Worm (Caenorhabditis elegans) whole organism, early embryonic: ENCODE results near the gene ZK643.2.
A peak's percentile ranks its signal among the peaks of the same experiment; 100 is the strongest.

Experiments
- B0310.2 ChIP-seq: sonication (generic microtip); optimal IDR thresholded peaks from 2 replicates; lab custom pipeline; 2016; ENCODE audit warnings: mild to moderate bottlenecking, missing genetic modification characterization, missing compliant biosample characterization
- F13C5.2 ChIP-seq: sonication (generic microtip); optimal IDR thresholded peaks from 2 replicates; lab custom pipeline; 2017; ENCODE audit warnings: mild to moderate bottlenecking, missing genetic modification characterization, inconsistent platforms, missing compliant biosample characterization
- aly-1 ChIP-seq: sonication (generic microtip); optimal IDR thresholded peaks from 2 replicates; lab custom pipeline; 2016; ENCODE audit warnings: missing genetic modification characterization, missing compliant biosample characterization
- ama-1 ChIP-seq: fragments of 150-350 bp; optimal IDR thresholded peaks from 2 replicates; lab custom pipeline; 2014
- ceh-13 ChIP-seq: fragments of 200-800 bp; sonication (Bioruptor generic); optimal IDR thresholded peaks from 2 replicates; lab custom pipeline; 2018; ENCODE audit warnings: mild to moderate bottlenecking, missing genetic modification characterization, missing compliant biosample characterization
- ceh-36 ChIP-seq: sonication (generic microtip); optimal IDR thresholded peaks from 2 replicates; lab custom pipeline; 2016; ENCODE audit warnings: missing genetic modification characterization, inconsistent platforms, missing compliant biosample characterization
- ets-7 ChIP-seq: sonication (generic microtip); optimal IDR thresholded peaks from 2 replicates; lab custom pipeline; 2016; ENCODE audit warnings: missing genotype, missing genetic modification characterization, missing compliant biosample characterization
- flt-1 ChIP-seq: fragments of 200-800 bp; sonication (Bioruptor generic); IDR thresholded peaks from 2 replicates; pipeline ENCODE4 v1.3.6; 2022; ENCODE audit warnings: missing genetic modification characterization, missing compliant biosample characterization
- hmbx-1 ChIP-seq: sonication (generic microtip); optimal IDR thresholded peaks from 2 replicates; lab custom pipeline; 2016; ENCODE audit warnings: mild to moderate bottlenecking, missing genetic modification characterization, missing compliant biosample characterization
- hmg-4 ChIP-seq: fragments of 200-800 bp; sonication (Bioruptor generic); optimal IDR thresholded peaks from 2 replicates; lab custom pipeline; 2018; ENCODE audit warnings: mild to moderate bottlenecking, missing genetic modification characterization, missing compliant biosample characterization
- hnd-1 ChIP-seq: sonication (generic microtip); optimal IDR thresholded peaks from 2 replicates; lab custom pipeline; 2016; ENCODE audit warnings: missing genetic modification characterization, missing compliant biosample characterization
- pes-1 ChIP-seq: fragments of 200-800 bp; sonication (Bioruptor generic); IDR thresholded peaks from 2 replicates; pipeline ENCODE4 v1.3.6; 2022; ENCODE audit warnings: missing genetic modification reagents, missing genetic modification characterization, missing compliant biosample characterization
- scrt-1 ChIP-seq: fragments of 200-800 bp; sonication (Bioruptor generic); IDR thresholded peaks from 2 replicates; pipeline ENCODE4 v1.3.6; 2022; ENCODE audit warnings: missing genetic modification characterization, missing compliant biosample characterization
- sea-1 ChIP-seq: fragments of 200-800 bp; sonication (Bioruptor generic); conservative IDR thresholded peaks from 2 replicates; pipeline ENCODE4 v1.3.6; 2022; ENCODE audit warnings: missing genetic modification characterization, missing compliant biosample characterization
- tbx-11 ChIP-seq: fragments of 200-800 bp; sonication (Bioruptor generic); IDR thresholded peaks from 2 replicates; pipeline ENCODE4 v1.3.6; 2022; ENCODE audit warnings: missing genetic modification characterization, missing compliant biosample characterization
- tbx-37 ChIP-seq: fragments of 200-800 bp; sonication (Bioruptor generic); conservative IDR thresholded peaks from 2 replicates; pipeline ENCODE4 v1.3.6; 2022; ENCODE audit warnings: missing genetic modification reagents, missing genetic modification characterization, missing compliant biosample characterization
- tra-4 ChIP-seq: sonication (generic microtip); optimal IDR thresholded peaks from 2 replicates; lab custom pipeline; 2017; ENCODE audit warnings: missing genetic modification characterization, missing compliant biosample characterization

The ZK643.2 gene

DNA sequence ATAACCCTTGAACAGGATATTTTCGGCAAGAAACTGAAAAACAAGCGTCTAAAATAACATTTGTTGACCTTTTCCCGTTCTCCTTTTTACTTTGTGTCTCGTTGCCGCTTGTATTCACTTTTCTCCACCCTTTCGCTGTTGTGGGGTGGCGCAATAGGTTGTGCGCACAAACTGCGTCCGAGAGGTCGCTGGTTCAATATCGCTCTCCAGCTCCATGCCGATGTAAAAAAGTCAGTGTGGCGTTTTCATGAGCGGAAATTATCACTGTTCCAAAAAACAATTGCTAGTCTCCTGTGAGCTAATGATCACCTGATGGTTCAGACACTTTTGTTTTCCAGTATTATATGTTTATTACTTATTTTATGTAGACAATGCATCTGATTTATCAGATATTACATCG is 18.8 kb upstream of the ZK643.2 start:
- TF ChIP-seq pes-1 (GFP tag; lab: Robert Waterston, UW) (peak; percentile 93), aly-1 (peak; percentile 87), hnd-1 (tag; lab: Kevin White, UChicago) (peak; percentile 83), scrt-1 (GFP tag; lab: Robert Waterston, UW) (peak; percentile 93), ceh-36 (peak; percentile 90), flt-1 (GFP tag; lab: Robert Waterston, UW) (peak; percentile 88), tbx-11 (peak; percentile 92), B0310.2 (peak; percentile 84), ama-1 (lab: Kevin White, UChicago) (no peak), tbx-37 (GFP tag; lab: Robert Waterston, UW) (peak; percentile 91), F13C5.2 (peak; percentile 96), ets-7 (tag; lab: Kevin White, UChicago) (peak; percentile 90), hmg-4 (no peak), hmbx-1 (tag; lab: Kevin White, UChicago) (peak; percentile 73), ceh-13 (GFP tag; lab: Kevin White, UChicago) (peak; percentile 94), sea-1 (GFP tag; lab: Robert Waterston, UW) (peak; percentile 88), tra-4 (tag; lab: Kevin White, UChicago) (peak; percentile 81)

DNA sequence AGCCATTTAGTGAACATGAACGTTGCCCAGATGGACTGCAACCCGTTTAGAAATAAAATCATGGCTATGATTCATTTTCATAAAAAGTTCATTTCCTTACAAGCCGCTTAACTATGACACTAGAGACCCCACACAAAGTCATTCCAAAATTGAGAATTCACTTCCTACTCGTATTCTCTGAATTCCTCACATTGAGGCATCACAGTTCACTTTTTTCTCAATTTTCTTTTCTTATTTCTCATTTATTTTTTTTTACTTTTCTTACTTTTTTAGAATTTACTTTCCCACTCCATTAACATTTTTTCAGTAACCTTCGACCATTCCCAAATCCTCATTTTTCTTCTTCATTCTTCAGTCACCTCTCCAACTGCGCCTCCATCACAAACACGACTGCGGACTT is 12.0 kb upstream of the ZK643.2 start, which contains the start of gene dhrr-1:
Gene dhrr-1 (plus strand): TSS at position 301 of the 400 bp plus-strand sequence.
- no peak for TF ChIP-seq F13C5.2
- TF ChIP-seq B0310.2, result no peak
- no peak for TF ChIP-seq ets-7 (tag; lab: Kevin White, UChicago)
- TF ChIP-seq scrt-1 (GFP tag; lab: Robert Waterston, UW), result no peak
- TF ChIP-seq aly-1, result no peak
- TF ChIP-seq ceh-36, result no peak
- TF ChIP-seq hnd-1 (tag; lab: Kevin White, UChicago), result no peak
- TF ChIP-seq sea-1 (GFP tag; lab: Robert Waterston, UW), result no peak
- TF ChIP-seq tbx-11, result no peak
- no peak for TF ChIP-seq tbx-37 (GFP tag; lab: Robert Waterston, UW)
- TF ChIP-seq tra-4 (tag; lab: Kevin White, UChicago), result no peak
- TF ChIP-seq ceh-13 (GFP tag; lab: Kevin White, UChicago), result no peak
- TF ChIP-seq hmbx-1 (tag; lab: Kevin White, UChicago), result no peak
- TF ChIP-seq ama-1 (lab: Kevin White, UChicago), result no peak
- no peak for TF ChIP-seq flt-1 (GFP tag; lab: Robert Waterston, UW)

DNA sequence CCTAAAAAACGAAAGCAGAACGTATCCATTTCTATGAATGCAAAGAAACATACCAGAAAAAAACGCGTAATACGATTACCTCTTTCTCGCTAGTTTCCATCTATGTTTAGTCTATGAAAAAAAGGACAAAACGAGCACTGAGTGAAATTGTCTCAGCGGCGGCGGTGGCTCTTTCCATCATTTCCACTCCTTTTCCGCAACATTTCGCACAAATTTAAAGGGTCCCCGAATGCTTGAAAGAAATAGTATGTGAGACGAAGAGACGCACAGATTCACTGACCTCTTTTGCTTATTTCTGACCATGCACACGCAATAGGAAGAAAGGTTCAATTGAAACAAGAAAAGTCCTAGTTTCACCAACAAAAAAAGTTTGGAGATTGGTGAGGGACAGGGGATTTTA is 10.1 kb upstream of the ZK643.2 start:
- TF ChIP-seq sea-1 (GFP tag; lab: Robert Waterston, UW) (no peak), ceh-36 (no peak), F13C5.2 (no peak), tbx-11 (no peak), ama-1 (lab: Kevin White, UChicago) (no peak)

DNA sequence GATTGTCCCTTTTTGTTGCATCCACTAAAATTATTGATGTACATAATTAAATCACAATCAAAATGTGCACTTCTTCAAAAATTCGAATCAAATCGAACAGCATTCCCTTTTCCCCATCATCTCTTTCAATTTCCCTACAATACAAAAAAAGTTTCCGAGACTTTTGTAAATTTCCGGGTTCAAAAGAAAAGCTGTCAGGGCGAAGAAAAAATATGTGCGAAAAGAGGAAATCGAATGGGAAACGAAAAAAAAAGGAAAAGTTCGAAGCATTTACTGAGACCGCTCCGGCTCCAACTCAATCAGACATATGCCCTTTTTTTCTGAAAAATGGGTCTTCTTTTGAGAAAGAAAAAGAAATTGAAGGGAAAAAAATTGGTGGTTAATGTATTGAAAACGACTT is 7.2 kb upstream of the ZK643.2 start:
- TF ChIP-seq hnd-1 (tag; lab: Kevin White, UChicago) (no peak), hmbx-1 (tag; lab: Kevin White, UChicago) (no peak), sea-1 (GFP tag; lab: Robert Waterston, UW) (no peak), tra-4 (tag; lab: Kevin White, UChicago) (no peak), ets-7 (tag; lab: Kevin White, UChicago) (no peak), ceh-36 (no peak), B0310.2 (no peak), ama-1 (lab: Kevin White, UChicago) (no peak), scrt-1 (GFP tag; lab: Robert Waterston, UW) (no peak), F13C5.2 (no peak), tbx-11 (no peak), aly-1 (no peak), ceh-13 (GFP tag; lab: Kevin White, UChicago) (no peak), pes-1 (GFP tag; lab: Robert Waterston, UW) (no peak), tbx-37 (GFP tag; lab: Robert Waterston, UW) (no peak), hmg-4 (no peak), flt-1 (GFP tag; lab: Robert Waterston, UW) (no peak)

DNA sequence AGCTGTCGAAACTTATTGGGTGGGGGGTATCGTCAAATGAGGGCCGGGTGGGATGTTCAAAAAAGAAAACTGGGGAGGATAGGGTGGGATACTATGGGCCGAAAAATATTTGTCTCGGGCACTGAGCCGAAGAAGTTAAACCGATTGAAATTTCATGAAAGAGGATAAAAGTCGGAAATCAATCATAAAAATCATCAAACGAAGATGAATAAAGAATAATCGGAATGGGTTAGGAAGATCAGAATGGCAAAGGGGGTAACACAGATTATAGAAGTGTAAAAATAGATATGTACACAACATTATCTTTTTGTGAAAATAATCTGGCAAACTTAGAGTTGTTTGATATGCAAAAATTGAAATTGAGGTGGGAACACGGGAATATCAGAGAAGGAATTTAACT is 804 bp upstream of the ZK643.2 start:
- TF ChIP-seq tra-4 (tag; lab: Kevin White, UChicago), result no peak
- no peak for TF ChIP-seq hmg-4
- no peak for TF ChIP-seq tbx-37 (GFP tag; lab: Robert Waterston, UW)
- TF ChIP-seq pes-1 (GFP tag; lab: Robert Waterston, UW), result no peak
- TF ChIP-seq tbx-11, result no peak
- TF ChIP-seq B0310.2, result no peak
- no peak for TF ChIP-seq ceh-36
- no peak for TF ChIP-seq scrt-1 (GFP tag; lab: Robert Waterston, UW)
- no peak for TF ChIP-seq F13C5.2
- no peak for TF ChIP-seq flt-1 (GFP tag; lab: Robert Waterston, UW)
- TF ChIP-seq sea-1 (GFP tag; lab: Robert Waterston, UW), result no peak
- no peak for TF ChIP-seq ama-1 (lab: Kevin White, UChicago)
- TF ChIP-seq ets-7 (tag; lab: Kevin White, UChicago), result no peak
- TF ChIP-seq hmbx-1 (tag; lab: Kevin White, UChicago), result no peak
- TF ChIP-seq hnd-1 (tag; lab: Kevin White, UChicago), result no peak

DNA sequence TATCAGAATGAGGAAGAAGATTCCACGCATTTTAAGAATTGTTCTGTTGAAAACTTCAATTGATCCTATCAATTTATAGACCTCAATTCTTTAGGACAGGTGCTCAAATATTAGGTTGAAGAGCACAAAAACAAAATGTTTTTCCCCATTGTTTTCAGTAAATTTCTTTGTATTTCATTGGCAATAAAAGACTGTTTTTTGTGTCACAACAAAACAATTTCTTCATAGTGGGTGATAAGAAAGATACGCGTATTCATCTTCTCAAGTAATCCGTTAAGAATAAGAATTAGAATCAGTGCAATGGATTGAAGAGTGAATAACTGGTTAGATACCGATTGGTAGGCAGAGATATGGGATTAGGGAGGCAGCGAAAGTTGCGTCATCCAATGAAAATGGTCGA is 4.3 kb downstream of the ZK643.2 start, which contains the start of gene ZK643.6:
Gene ZK643.6 (minus strand): TSS at position 101 of the 400 bp plus-strand sequence.
- no peak for TF ChIP-seq ceh-36
- TF ChIP-seq tra-4 (tag; lab: Kevin White, UChicago), result no peak
- TF ChIP-seq F13C5.2, result no peak
- no peak for TF ChIP-seq B0310.2
- TF ChIP-seq ama-1 (lab: Kevin White, UChicago), result no peak
- no peak for TF ChIP-seq scrt-1 (GFP tag; lab: Robert Waterston, UW)
- TF ChIP-seq hmbx-1 (tag; lab: Kevin White, UChicago), result no peak
- no peak for TF ChIP-seq hnd-1 (tag; lab: Kevin White, UChicago)
- no peak for TF ChIP-seq pes-1 (GFP tag; lab: Robert Waterston, UW)
- no peak for TF ChIP-seq sea-1 (GFP tag; lab: Robert Waterston, UW)
- TF ChIP-seq tbx-37 (GFP tag; lab: Robert Waterston, UW), result no peak
- no peak for TF ChIP-seq ceh-13 (GFP tag; lab: Kevin White, UChicago)

DNA sequence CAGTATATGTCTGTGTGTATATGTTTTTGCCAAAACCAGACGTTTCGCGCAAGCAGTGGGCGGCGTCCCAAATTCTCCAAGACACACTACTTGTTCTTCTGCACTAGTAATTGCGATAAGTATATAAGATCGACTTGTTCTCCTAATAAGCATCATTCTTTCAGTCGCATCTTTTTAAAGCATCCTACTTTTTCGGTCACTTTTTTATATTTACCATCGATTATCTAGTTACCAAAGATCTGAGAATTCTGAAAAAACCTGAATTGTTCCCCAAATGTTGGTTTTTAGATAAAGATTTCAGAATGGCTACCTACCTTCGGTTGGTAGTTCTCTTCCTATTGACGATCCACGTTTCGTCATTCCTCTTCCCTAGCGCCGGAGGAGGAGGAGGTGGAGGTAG is 5.7 kb downstream of the ZK643.2 start, which contains the start of gene grl-25:
Gene grl-25 (plus strand): TSS at position 301 of the 400 bp plus-strand sequence.
- no peak for TF ChIP-seq scrt-1 (GFP tag; lab: Robert Waterston, UW)
